Fruit fly (Drosophila melanogaster) whole organism, embryonic: ENCODE results near the gene CG31637.
A peak's percentile ranks its signal among the peaks of the same experiment; 100 is the strongest.

Experiments
- Atf-2 ChIP-seq: fragments of 200-800 bp; sonication (Bioruptor generic); optimal IDR thresholded peaks from 2 replicates; lab custom pipeline; 2016; ENCODE audit warnings: missing biosample characterization, missing genetic modification characterization
- CG1024 ChIP-seq: fragments of 200-800 bp; sonication (Bioruptor generic); IDR thresholded peaks from 2 replicates; pipeline ENCODE4 v1.3.6; 2022; ENCODE audit warnings: missing biosample characterization, missing genetic modification characterization
- CG10321 ChIP-seq: fragments of 200-800 bp; sonication (Bioruptor generic); IDR thresholded peaks from 2 replicates; pipeline ENCODE4 v1.3.6; 2022; ENCODE audit warnings: missing biosample characterization, missing genetic modification characterization
- CG10654 ChIP-seq: fragments of 200-800 bp; sonication (Bioruptor generic); optimal IDR thresholded peaks from 2 replicates; lab custom pipeline; 2016; ENCODE audit warnings: missing biosample characterization, missing genetic modification characterization
- CG10979 ChIP-seq: fragments of 200-800 bp; sonication (Bioruptor generic); optimal IDR thresholded peaks from 2 replicates; lab custom pipeline; 2018; ENCODE audit warnings: missing biosample characterization, mild to moderate bottlenecking, missing genetic modification characterization, moderate library complexity
- CG11247 ChIP-seq: fragments of 200-800 bp; sonication (Bioruptor generic); IDR thresholded peaks from 2 replicates; pipeline ENCODE4 v1.3.6; 2022; ENCODE audit warnings: missing biosample characterization, missing genetic modification characterization
- CG12104 ChIP-seq: fragments of 200-800 bp; sonication (Bioruptor generic); optimal IDR thresholded peaks from 3 replicates; lab custom pipeline; 2016; ENCODE audit warnings: missing biosample characterization, missing genetic modification characterization
- CG1233 ChIP-seq: fragments of 200-800 bp; sonication (Bioruptor generic); optimal IDR thresholded peaks from 4 replicates; lab custom pipeline; 2018; ENCODE audit warnings: missing biosample characterization, mild to moderate bottlenecking, missing genetic modification characterization
- CG13287 ChIP-seq: fragments of 200-800 bp; sonication (Bioruptor generic); IDR thresholded peaks from 2 replicates; pipeline ENCODE4 v1.3.6; 2022; ENCODE audit warnings: missing biosample characterization, missing genetic modification characterization; ENCODE audit not compliant: partially characterized antibody
- CG17612 ChIP-seq: fragments of 200-800 bp; sonication (Bioruptor generic); IDR thresholded peaks from 2 replicates; pipeline ENCODE4 v1.3.6; 2022; ENCODE audit warnings: missing biosample characterization, missing genetic modification characterization
- CG18011 ChIP-seq: fragments of 200-800 bp; sonication (Bioruptor generic); optimal IDR thresholded peaks from 2 replicates; lab custom pipeline; 2017; ENCODE audit warnings: missing biosample characterization, missing genetic modification characterization, mild to moderate bottlenecking, moderate library complexity, missing genotype
- CG18262 ChIP-seq: fragments of 200-800 bp; optimal IDR thresholded peaks from 3 replicates; lab custom pipeline; 2019; ENCODE audit warnings: missing biosample characterization, mild to moderate bottlenecking, missing genetic modification characterization, moderate library complexity
- CG1832 ChIP-seq: fragments of 200-800 bp; sonication (Bioruptor generic); optimal IDR thresholded peaks from 2 replicates; lab custom pipeline; 2017; ENCODE audit warnings: missing biosample characterization, mild to moderate bottlenecking, missing genetic modification characterization, inconsistent platforms
- CG30403 ChIP-seq: fragments of 200-800 bp; sonication (Bioruptor generic); optimal IDR thresholded peaks from 3 replicates; lab custom pipeline; 2016; ENCODE audit warnings: missing biosample characterization, missing genetic modification characterization
- CG31388 ChIP-seq: fragments of 200-800 bp; sonication (Bioruptor generic); optimal IDR thresholded peaks from 2 replicates; lab custom pipeline; 2016; ENCODE audit warnings: missing biosample characterization, missing genetic modification characterization
- CG32532 ChIP-seq: fragments of 200-800 bp; sonication (Bioruptor generic); IDR thresholded peaks from 2 replicates; pipeline ENCODE4 v1.3.6; 2022; ENCODE audit warnings: missing biosample characterization, missing genetic modification characterization
- CG4617 ChIP-seq: fragments of 200-800 bp; sonication (Bioruptor generic); optimal IDR thresholded peaks from 3 replicates; lab custom pipeline; 2016; ENCODE audit warnings: missing biosample characterization, missing genetic modification characterization, borderline replicate concordance
- CG5953 ChIP-seq: fragments of 200-800 bp; sonication (Bioruptor generic); IDR thresholded peaks from 2 replicates; pipeline ENCODE4 v1.3.6; 2022; ENCODE audit warnings: missing biosample characterization, missing genetic modification characterization
- CG8478 ChIP-seq: fragments of >200 bp; optimal IDR thresholded peaks from 2 replicates; lab custom pipeline; 2018
- CG9817 ChIP-seq: fragments of 200-800 bp; sonication (Bioruptor generic); optimal IDR thresholded peaks from 2 replicates; lab custom pipeline; 2018; ENCODE audit warnings: missing biosample characterization, mild to moderate bottlenecking, missing genetic modification characterization, moderate library complexity
- CHES-1-like ChIP-seq: fragments of 200-800 bp; sonication (Bioruptor generic); optimal IDR thresholded peaks from 2 replicates; lab custom pipeline; 2016; ENCODE audit warnings: missing biosample characterization, missing genetic modification characterization
- CrebB ChIP-seq: fragments of 200-800 bp; sonication (Bioruptor generic); optimal IDR thresholded peaks from 3 replicates; lab custom pipeline; 2018; ENCODE audit warnings: missing biosample characterization, mild to moderate bottlenecking, missing genetic modification characterization
- Elba2 ChIP-seq: fragments of 200-800 bp; sonication (Bioruptor generic); optimal IDR thresholded peaks from 3 replicates; lab custom pipeline; 2016; ENCODE audit warnings: missing biosample characterization, missing genetic modification characterization
- Gug ChIP-seq: fragments of 200-800 bp; sonication (Bioruptor generic); IDR thresholded peaks from 4 replicates; pipeline ENCODE4 v1.3.6; 2022; ENCODE audit warnings: missing biosample characterization, missing genetic modification characterization
- HLHmδ ChIP-seq: fragments of 200-800 bp; sonication (Bioruptor generic); optimal IDR thresholded peaks from 2 replicates; lab custom pipeline; 2018; ENCODE audit warnings: missing biosample characterization, mild to moderate bottlenecking, missing genetic modification characterization, moderate library complexity
- Hand ChIP-seq: fragments of 200-800 bp; sonication (Bioruptor generic); optimal IDR thresholded peaks from 2 replicates; lab custom pipeline; 2017; ENCODE audit warnings: mild to moderate bottlenecking, missing biosample characterization, missing genetic modification reagents, missing genetic modification characterization
- Jarid2 ChIP-seq: fragments of 200-800 bp; sonication (Bioruptor generic); optimal IDR thresholded peaks from 3 replicates; lab custom pipeline; 2017; ENCODE audit warnings: mild to moderate bottlenecking, missing biosample characterization, missing genetic modification reagents, missing genetic modification characterization
- NFAT ChIP-seq: fragments of 200-800 bp; sonication (Bioruptor generic); IDR thresholded peaks from 2 replicates; pipeline ENCODE4 v1.3.6; 2022; ENCODE audit warnings: missing biosample characterization, missing genetic modification characterization
- Nf-YB ChIP-seq: fragments of 200-800 bp; sonication (Bioruptor generic); optimal IDR thresholded peaks from 3 replicates; lab custom pipeline; 2019; ENCODE audit warnings: missing biosample characterization, mild to moderate bottlenecking, missing genetic modification characterization, moderate library complexity
- Xbp1 ChIP-seq: fragments of 200-800 bp; sonication (Bioruptor generic); optimal IDR thresholded peaks from 3 replicates; lab custom pipeline; 2016; ENCODE audit warnings: missing biosample characterization, mild to moderate bottlenecking, missing genetic modification characterization
- ac ChIP-seq: fragments of 200-800 bp; sonication (Bioruptor generic); optimal IDR thresholded peaks from 3 replicates; lab custom pipeline; 2017; ENCODE audit warnings: missing biosample characterization, mild to moderate bottlenecking, missing genetic modification characterization
- amos ChIP-seq: fragments of 200-800 bp; sonication (Bioruptor generic); IDR thresholded peaks from 2 replicates; pipeline ENCODE4 v1.3.6; 2022; ENCODE audit warnings: missing biosample characterization, missing genetic modification characterization; ENCODE audit not compliant: partially characterized antibody
- ap ChIP-seq: fragments of 200-800 bp; sonication (Bioruptor generic); IDR thresholded peaks from 2 replicates; pipeline ENCODE4 v1.3.6; 2022; ENCODE audit warnings: missing biosample characterization, missing genetic modification characterization
- br ChIP-seq: fragments of >200 bp; optimal IDR thresholded peaks from 2 replicates; lab custom pipeline; 2017
- disco-r ChIP-seq: fragments of 200-800 bp; sonication (Bioruptor generic); optimal IDR thresholded peaks from 2 replicates; lab custom pipeline; 2016; ENCODE audit warnings: missing biosample characterization, missing genetic modification characterization
- dm ChIP-seq: fragments of 200-800 bp; sonication (Bioruptor generic); optimal IDR thresholded peaks from 3 replicates; lab custom pipeline; 2016; ENCODE audit warnings: missing biosample characterization, missing genetic modification characterization
- ewg ChIP-seq: fragments of 200-800 bp; sonication (Bioruptor generic); optimal IDR thresholded peaks from 3 replicates; lab custom pipeline; 2017; ENCODE audit warnings: mild to moderate bottlenecking, missing biosample characterization, missing genetic modification reagents, missing genetic modification characterization
- fru ChIP-seq: fragments of >200 bp; optimal IDR thresholded peaks from 2 replicates; lab custom pipeline; 2017
- gsb ChIP-seq: fragments of 200-800 bp; sonication (Bioruptor generic); IDR thresholded peaks from 2 replicates; pipeline ENCODE4 v1.3.6; 2022; ENCODE audit warnings: missing biosample characterization, missing genetic modification characterization
- pita ChIP-seq: fragments of 200-800 bp; sonication (Bioruptor generic); optimal IDR thresholded peaks from 2 replicates; lab custom pipeline; 2017; ENCODE audit warnings: missing biosample characterization, mild to moderate bottlenecking, missing genetic modification characterization
- psq ChIP-seq: fragments of 200-800 bp; sonication (Bioruptor generic); optimal IDR thresholded peaks from 2 replicates; lab custom pipeline; 2017; ENCODE audit warnings: missing biosample characterization, missing genetic modification characterization
- ro ChIP-seq: fragments of 200-800 bp; sonication (Bioruptor generic); IDR thresholded peaks from 2 replicates; pipeline ENCODE4 v1.3.6; 2022; ENCODE audit warnings: missing biosample characterization, missing genetic modification characterization
- row ChIP-seq: fragments of 200-800 bp; sonication (Bioruptor generic); IDR thresholded peaks from 3 replicates; pipeline ENCODE4 v1.3.6; 2022; ENCODE audit warnings: missing biosample characterization, missing genetic modification characterization
- schlank ChIP-seq: fragments of 200-800 bp; sonication (Bioruptor generic); optimal IDR thresholded peaks from 2 replicates; lab custom pipeline; 2018; ENCODE audit warnings: missing biosample characterization, mild to moderate bottlenecking, missing genetic modification characterization
- sima ChIP-seq: fragments of 200-800 bp; sonication (Bioruptor generic); optimal IDR thresholded peaks from 2 replicates; lab custom pipeline; 2016; ENCODE audit warnings: missing biosample characterization, missing genetic modification characterization
- sna ChIP-seq: fragments of 200-800 bp; sonication (Bioruptor generic); IDR thresholded peaks from 2 replicates; pipeline ENCODE4 v1.3.6; 2022; ENCODE audit warnings: missing biosample characterization, missing genetic modification characterization; ENCODE audit not compliant: partially characterized antibody
- sug ChIP-seq: fragments of 200-800 bp; optimal IDR thresholded peaks from 2 replicates; lab custom pipeline; 2019; ENCODE audit warnings: missing biosample characterization, mild to moderate bottlenecking, missing genetic modification characterization, moderate library complexity
- trh ChIP-seq: fragments of 200-800 bp; sonication (Bioruptor generic); optimal IDR thresholded peaks from 2 replicates; lab custom pipeline; 2016; ENCODE audit warnings: missing biosample characterization, missing genetic modification characterization
- ttk ChIP-seq: fragments of 200-800 bp; sonication (Bioruptor generic); IDR thresholded peaks from 2 replicates; pipeline ENCODE4 v2.1.2; 2022; ENCODE audit warnings: missing biosample characterization, missing genetic modification characterization
- vvl ChIP-seq: fragments of 200-800 bp; sonication (Bioruptor generic); IDR thresholded peaks from 2 replicates; pipeline ENCODE4 v1.3.6; 2022; ENCODE audit warnings: missing biosample characterization, missing genetic modification characterization

The CG31637 gene

dm6 chr2L:6480212-6480994 lies 18.0 kb upstream of the CG31637 start, which contains the start of the genes Sec61alpha and Daxx (continued):
- peak; percentile 98 for TF ChIP-seq sna (GFP tag; lab: Robert Waterston, UW)
- TF ChIP-seq Hand (GFP tag; lab: Kevin White, UChicago) = peak; percentile 27
- no peak for TF ChIP-seq br (lab: Kevin White, UChicago)
- TF ChIP-seq sug (tag; lab: Kevin White, UChicago) = peak; percentile 87
- TF ChIP-seq fru (lab: Kevin White, UChicago) = no peak
- TF ChIP-seq ttk (GFP tag; lab: Robert Waterston, UW) = peak; percentile 73; the same call in 1 of the 2 replicates
- no peak for TF ChIP-seq CG8478
- TF ChIP-seq NFAT (GFP tag; lab: Robert Waterston, UW) = peak; percentile 87
- peak; percentile 68 for TF ChIP-seq CG10979 (tag; lab: Kevin White, UChicago)
- TF ChIP-seq psq (GFP tag; lab: Kevin White, UChicago) = peak; percentile 47
- peak; percentile 43 for TF ChIP-seq Elba2
- TF ChIP-seq CG10654 (GFP tag; lab: Kevin White, UChicago) = peak; percentile 82
- peak; percentile 83 for TF ChIP-seq CG11247 (GFP tag; lab: Robert Waterston, UW)
- no peak for TF ChIP-seq pita (GFP tag; lab: Kevin White, UChicago)
- no peak for TF ChIP-seq CG1832 (GFP tag; lab: Kevin White, UChicago)
- peak; percentile 92 for TF ChIP-seq CG32532 (GFP tag; lab: Robert Waterston, UW)
- TF ChIP-seq CG18011 (GFP tag; lab: Kevin White, UChicago) = peak; percentile 95
- peak; percentile 94 for TF ChIP-seq row
- peak; percentile 70 for TF ChIP-seq CG12104 (GFP tag; lab: Kevin White, UChicago)
- peak; percentile 78 for TF ChIP-seq disco-r
- TF ChIP-seq CG30403 (GFP tag; lab: Kevin White, UChicago) = peak; percentile 93
- no peak for TF ChIP-seq Jarid2 (GFP tag; lab: Kevin White, UChicago)
- peak; percentile 92 for TF ChIP-seq Gug (GFP tag; lab: Robert Waterston, UW)
- TF ChIP-seq HLHmδ (GFP tag; lab: Kevin White, UChicago) = peak; percentile 79
- peak; percentile 63 for TF ChIP-seq CrebB
- TF ChIP-seq ewg (GFP tag; lab: Kevin White, UChicago) = peak; percentile 63
- TF ChIP-seq Nf-YB (GFP tag; lab: Kevin White, UChicago) = peak; percentile 37
- peak; percentile 88 for TF ChIP-seq CG9817 (tag; lab: Kevin White, UChicago)
- TF ChIP-seq CHES-1-like (GFP tag; lab: Kevin White, UChicago) = peak; percentile 88
- peak; percentile 37 for TF ChIP-seq sima (GFP tag; lab: Kevin White, UChicago)
- TF ChIP-seq CG17612 = peak; percentile 43; the same call in 1 of the 2 replicates
- TF ChIP-seq CG10321 (GFP tag; lab: Robert Waterston, UW) = peak; percentile 46; the same call in 1 of the 2 replicates
- peak; percentile 54 for TF ChIP-seq gsb (GFP tag; lab: Robert Waterston, UW)
- TF ChIP-seq amos (GFP tag; lab: Robert Waterston, UW) = peak; percentile 100
- peak; percentile 68 for TF ChIP-seq dm (GFP tag; lab: Kevin White, UChicago)
- peak; percentile 57; the same call in 1 of the 2 replicates for TF ChIP-seq ap (GFP tag; lab: Robert Waterston, UW)
- no peak for TF ChIP-seq ro (GFP tag; lab: Robert Waterston, UW)
- peak; percentile 73 for TF ChIP-seq CG18262 (tag; lab: Kevin White, UChicago)
- TF ChIP-seq Atf-2 = peak; percentile 81
- peak; percentile 68 for TF ChIP-seq CG1024 (GFP tag; lab: Robert Waterston, UW)
- peak; percentile 66 for TF ChIP-seq CG5953 (GFP tag; lab: Robert Waterston, UW)
- peak; percentile 5 for TF ChIP-seq ac
- TF ChIP-seq schlank (tag; lab: Kevin White, UChicago) = peak; percentile 40
- peak; percentile 98 for TF ChIP-seq CG13287 (GFP tag; lab: Robert Waterston, UW)
- peak; percentile 65 for TF ChIP-seq trh (GFP tag; lab: Kevin White, UChicago)
- TF ChIP-seq CG1233 (GFP tag; lab: Kevin White, UChicago) = peak; percentile 61
- peak; percentile 89 for TF ChIP-seq Xbp1 (GFP tag; lab: Kevin White, UChicago)
- peak; percentile 1 for TF ChIP-seq CG31388
- TF ChIP-seq vvl (GFP tag; lab: Robert Waterston, UW) = peak; percentile 90
- TF ChIP-seq CG4617 (GFP tag; lab: Kevin White, UChicago) = peak; percentile 39
